Fruit fly (Drosophila melanogaster) Kc167 (cell line): Measurements from ENCODE around the gene CG13390.

ENCODE experiments used
- Myc ChIP-seq: fragments of >200 bp; optimal IDR thresholded peaks from 2 replicates; lab custom pipeline; 2017; ENCODE audit warnings: missing external identifiers
- Sin3A ChIP-seq: fragments of >200 bp; optimal IDR thresholded peaks from 2 replicates; lab custom pipeline; 2018; ENCODE audit warnings: missing external identifiers
- h ChIP-seq: fragments of >200 bp; optimal IDR thresholded peaks from 3 replicates; lab custom pipeline; 2018; ENCODE audit warnings: missing external identifiers
- insv ChIP-seq: fragments of >200 bp; optimal IDR thresholded peaks from 3 replicates; lab custom pipeline; 2018; ENCODE audit warnings: missing external identifiers
- psq ChIP-seq: fragments of >200 bp; optimal IDR thresholded peaks from 2 replicates; lab custom pipeline; 2017; ENCODE audit warnings: missing external identifiers
- ttk ChIP-seq: sonication (Bioruptor generic); optimal IDR thresholded peaks from 2 replicates; lab custom pipeline; 2017; ENCODE audit warnings: missing external identifiers

- TF ChIP-seq Myc (no peak), insv (lab: Kevin White, UChicago) (no peak), Sin3A (lab: Kevin White, UChicago) (no peak), psq (lab: Kevin White, UChicago) (no peak), ttk (lab: Kevin White, UChicago) (no peak), h (lab: Kevin White, UChicago) (no peak)
Observed at dm6 chr2L:8361204-8361952, 15.2 kb downstream of the CG13390 start.
